Fruit fly (Drosophila melanogaster) Kc167 (cell line): ENCODE data around the gene Shal.

ENCODE experiments used
- Sin3A ChIP-seq: fragments of >200 bp; optimal IDR thresholded peaks from 2 replicates; lab custom pipeline; 2018; ENCODE audit warnings: missing external identifiers
- h ChIP-seq: fragments of >200 bp; optimal IDR thresholded peaks from 3 replicates; lab custom pipeline; 2018; ENCODE audit warnings: missing external identifiers
- insv ChIP-seq: fragments of >200 bp; optimal IDR thresholded peaks from 3 replicates; lab custom pipeline; 2018; ENCODE audit warnings: missing external identifiers
- psq ChIP-seq: fragments of >200 bp; optimal IDR thresholded peaks from 2 replicates; lab custom pipeline; 2017; ENCODE audit warnings: missing external identifiers
- ttk ChIP-seq: sonication (Bioruptor generic); optimal IDR thresholded peaks from 2 replicates; lab custom pipeline; 2017; ENCODE audit warnings: missing external identifiers

DNA sequence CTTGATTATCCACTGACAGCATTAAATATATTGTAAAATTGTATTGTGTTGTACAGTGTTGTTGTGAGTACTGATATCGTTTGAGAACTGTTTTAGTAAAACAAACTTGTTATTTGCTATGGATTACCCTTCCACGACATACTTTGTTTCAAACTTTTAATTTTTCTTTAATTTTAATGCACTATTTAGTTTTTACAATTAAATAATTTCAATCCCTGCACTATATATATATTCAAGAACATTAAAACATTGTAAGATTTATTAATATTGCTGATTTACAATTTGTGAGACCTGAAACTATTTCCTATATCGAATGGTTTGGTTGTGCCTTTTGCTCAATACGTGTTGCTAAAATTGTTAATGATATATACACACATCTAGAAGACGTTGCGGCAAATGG lies 40.3 kb downstream of the Shal start, which contains the start of the genes CG46434 and Dred:
- TF ChIP-seq Sin3A (lab: Kevin White, UChicago) (no peak), psq (lab: Kevin White, UChicago) (no peak), insv (no peak), h (lab: Kevin White, UChicago) (no peak), ttk (lab: Kevin White, UChicago) (no peak)
